Worm (Caenorhabditis elegans): ENCODE measurements around the gene Y48E1B.3.
A peak's percentile ranks its signal among the peaks of the same experiment; 100 is the strongest.

Y48E1B.3 gene

ce11 chrII:13500582-13500981, 67.2 kb downstream of the Y48E1B.3 start:
- TF ChIP-seq rnt-1 (tag; optimal IDR thresholded peaks at IDR 0.05) (peak; percentile 66), blmp-1 (tag; optimal IDR thresholded peaks at IDR 0.05) (no peak), efl-3 (GFP tag; optimal IDR thresholded peaks at IDR 0.05) (no peak), lin-14 (GFP tag; optimal IDR thresholded peaks at IDR 0.05) (peak; percentile 43), nhr-19 (GFP tag; conservative IDR thresholded peaks at IDR 0.05) (0 out of 2 replicates have a peak, but pooled peaks have one; percentile 4)

All from whole organism, L1 larva.